Fruit fly (Drosophila melanogaster): Measurements from ENCODE around the gene APC7.

APC7 gene

dm6 chrX:6590681-6591289, 6.1 kb upstream of the APC7 start, which contains the start of gene Pat1 (continued):
- peak; percentile 89 for TF ChIP-seq Blimp-1 (GFP tag; optimal IDR thresholded peaks at IDR 0.05)
- peak; percentile 63 for TF ChIP-seq nerfin-2 (GFP tag; IDR thresholded peaks at IDR 0.05; ENCODE audit: partially characterized antibody)
- TF ChIP-seq BtbVII (GFP tag; optimal IDR thresholded peaks at IDR 0.05), result no peak
- TF ChIP-seq Rfx (GFP tag; IDR thresholded peaks at IDR 0.05), result peak; percentile 52
- peak in 1 of 2 experiments; percentile 63 for TF ChIP-seq crp (GFP tag; optimal IDR thresholded peaks at IDR 0.05)
- no peak for TF ChIP-seq HHEX (GFP tag; optimal IDR thresholded peaks at IDR 0.05)
- no peak for TF ChIP-seq pan (optimal IDR thresholded peaks at IDR 0.05)
- TF ChIP-seq pan (GFP tag; optimal IDR thresholded peaks at IDR 0.05 in 1 of 2, IDR thresholded peaks at IDR 0.05 in 1 of 2), result peak in 1 of 2 experiments; percentile 12
- TF ChIP-seq sug (tag; optimal IDR thresholded peaks at IDR 0.05), result peak; percentile 53
- TF ChIP-seq CG17802 (tag; optimal IDR thresholded peaks at IDR 0.05), result no peak
- TF ChIP-seq HLH4C (GFP tag; IDR thresholded peaks at IDR 0.05; ENCODE audit: partially characterized antibody), result peak; percentile 83
- TF ChIP-seq CG2199 (GFP tag; IDR thresholded peaks at IDR 0.05), result 0 out of 3 replicates have a peak, but pooled peaks have one; percentile 39
- TF ChIP-seq CG9932 (GFP tag; IDR thresholded peaks at IDR 0.05), result peak; percentile 60; the same call in 1 of the 2 replicates
- no peak for TF ChIP-seq CG17912 (GFP tag; optimal IDR thresholded peaks at IDR 0.05)
- TF ChIP-seq CG11723 (GFP tag; optimal IDR thresholded peaks at IDR 0.05), result peak; percentile 58
- peak; percentile 28 for TF ChIP-seq CG3995 (GFP tag; optimal IDR thresholded peaks at IDR 0.05)
- peak; percentile 53 for TF ChIP-seq lab (GFP tag; optimal IDR thresholded peaks at IDR 0.05)
- peak; percentile 28 for TF ChIP-seq nom (GFP tag; optimal IDR thresholded peaks at IDR 0.05)
- peak; percentile 91 for TF ChIP-seq Med (GFP tag)
- TF ChIP-seq Pdp1 (GFP tag; optimal IDR thresholded peaks at IDR 0.05), result peak; percentile 3 to 63
- TF ChIP-seq CG12659 (GFP tag; optimal IDR thresholded peaks at IDR 0.05), result peak; percentile 83
- TF ChIP-seq HLH54F (GFP tag; optimal IDR thresholded peaks at IDR 0.05), result peak; percentile 5
- no peak for TF ChIP-seq CG31388 (GFP tag; optimal IDR thresholded peaks at IDR 0.05)
- TF ChIP-seq hb (GFP tag; IDR thresholded peaks at IDR 0.05; ENCODE audit: partially characterized antibody), result peak; percentile 91
- peak; percentile 35 for TF ChIP-seq CG8924 (tag; optimal IDR thresholded peaks at IDR 0.05)
- TF ChIP-seq Fer2 (tag; optimal IDR thresholded peaks at IDR 0.05), result no peak
- peak; percentile 35; the same call in 1 of the 3 replicates for TF ChIP-seq Dbx (GFP tag; IDR thresholded peaks at IDR 0.05)
- no peak for TF ChIP-seq Ssrp (tag; optimal IDR thresholded peaks at IDR 0.05)
- peak; percentile 85 for TF ChIP-seq CG16813 (GFP tag; IDR thresholded peaks at IDR 0.05; ENCODE audit: partially characterized antibody)
- TF ChIP-seq CTCF (GFP tag; optimal IDR thresholded peaks at IDR 0.05), result peak; percentile 11
- TF ChIP-seq CG4328 (GFP tag; optimal IDR thresholded peaks at IDR 0.05), result no peak
- TF ChIP-seq gfzf (GFP tag; optimal IDR thresholded peaks at IDR 0.05), result peak; percentile 74
- TF ChIP-seq CG12391 (tag; optimal IDR thresholded peaks at IDR 0.05), result peak; percentile 27
- TF ChIP-seq pho (GFP tag; optimal IDR thresholded peaks at IDR 0.05), result peak; percentile 49
- peak; percentile 82 for TF ChIP-seq CG7963 (GFP tag; IDR thresholded peaks at IDR 0.05; ENCODE audit: partially characterized antibody)
- peak; percentile 79 for TF ChIP-seq CG14860 (GFP tag; IDR thresholded peaks at IDR 0.05; ENCODE audit: partially characterized antibody)
- TF ChIP-seq CG3847 (GFP tag; IDR thresholded peaks at IDR 0.05), result peak; percentile 36
- peak; percentile 96 for TF ChIP-seq CG12155 (GFP tag; optimal IDR thresholded peaks at IDR 0.05)
- peak; percentile 68 for TF ChIP-seq MBD-R2 (GFP tag; IDR thresholded peaks at IDR 0.05)
- peak; percentile 12 for TF ChIP-seq CG12744 (GFP tag; optimal IDR thresholded peaks at IDR 0.05)
- TF ChIP-seq ci (GFP tag; IDR thresholded peaks at IDR 0.05), result 0 out of 3 replicates have a peak, but pooled peaks have one; percentile 25
- TF ChIP-seq CG14014 (GFP tag; IDR thresholded peaks at IDR 0.05), result no peak
- peak; percentile 43 for TF ChIP-seq CG13894 (tag; optimal IDR thresholded peaks at IDR 0.05)
- TF ChIP-seq CG18262 (tag; optimal IDR thresholded peaks at IDR 0.05), result no peak
- TF ChIP-seq B-H2 (GFP tag; optimal IDR thresholded peaks at IDR 0.05), result peak; percentile 35
- peak; percentile 15 for TF ChIP-seq Mes4 (GFP tag; optimal IDR thresholded peaks at IDR 0.05)
- TF ChIP-seq Fer1 (GFP tag; optimal IDR thresholded peaks at IDR 0.05), result peak; percentile 47
- no peak; the same call in 3 of the 4 replicates for TF ChIP-seq Gug (GFP tag; IDR thresholded peaks at IDR 0.05)
- peak; percentile 79 for TF ChIP-seq zen2 (GFP tag; IDR thresholded peaks at IDR 0.05; ENCODE audit: partially characterized antibody)

Data from whole organism, embryonic.